Worm (Caenorhabditis elegans) whole organism, young adult: ENCODE results near the gene poml-4.
A peak's percentile ranks its signal among the peaks of the same experiment; 100 is the strongest.

Experiments used
- B0035.1 ChIP-seq: sonication (generic microtip); optimal IDR thresholded peaks from 2 replicates; lab custom pipeline; 2016; ENCODE audit warnings: missing genetic modification characterization, mild to moderate bottlenecking, missing compliant biosample characterization, missing genotype, missing genetic modification reagents
- B0261.1 ChIP-seq: sonication (generic microtip); optimal IDR thresholded peaks from 2 replicates; lab custom pipeline; 2016; ENCODE audit warnings: mild to moderate bottlenecking, missing genetic modification characterization, moderate library complexity, missing compliant biosample characterization
- D2030.7 ChIP-seq: fragments of 200-800 bp; sonication (Bioruptor generic); IDR thresholded peaks from 2 replicates; pipeline ENCODE4 v1.3.6; 2022; ENCODE audit warnings: missing genetic modification reagents, missing genetic modification characterization, missing compliant biosample characterization
- F23B12.7 ChIP-seq: sonication (generic microtip); optimal IDR thresholded peaks from 2 replicates; lab custom pipeline; 2017; ENCODE audit warnings: missing genetic modification characterization, mild to moderate bottlenecking, missing compliant biosample characterization, antibody characterized with exemption, moderate library complexity; ENCODE audit not compliant: insufficient read depth
- F37B4.10 ChIP-seq: fragments of 200-800 bp; sonication (Bioruptor generic); IDR thresholded peaks from 2 replicates; pipeline ENCODE4 v1.3.6; 2022; ENCODE audit warnings: missing genetic modification characterization, missing compliant biosample characterization
- K12H6.12 ChIP-seq: fragments of 200-800 bp; sonication (Bioruptor generic); optimal IDR thresholded peaks from 2 replicates; lab custom pipeline; 2018; ENCODE audit warnings: mild to moderate bottlenecking, missing genetic modification characterization, missing compliant biosample characterization
- Y56A3A.18 ChIP-seq: fragments of 200-800 bp; sonication (Bioruptor generic); IDR thresholded peaks from 2 replicates; pipeline ENCODE4 v1.3.6; 2022; ENCODE audit warnings: missing genetic modification reagents, missing genetic modification characterization, missing compliant biosample characterization
- Y79H2A.3 ChIP-seq: fragments of 200-800 bp; sonication (Bioruptor generic); conservative IDR thresholded peaks from 2 replicates; pipeline ENCODE4 v1.3.6; 2022; ENCODE audit warnings: missing genetic modification reagents, missing genetic modification characterization, missing compliant biosample characterization
- Y95B8A.8 ChIP-seq: fragments of 200-800 bp; sonication (Bioruptor generic); IDR thresholded peaks from 2 replicates; pipeline ENCODE4 v1.3.6; 2022; ENCODE audit warnings: missing genetic modification reagents, missing genetic modification characterization, missing compliant biosample characterization
- ZK185.1 ChIP-seq: sonication (generic microtip); optimal IDR thresholded peaks from 2 replicates; lab custom pipeline; 2016; ENCODE audit warnings: mild to moderate bottlenecking, missing genetic modification characterization, missing compliant biosample characterization; ENCODE audit not compliant: poor library complexity, severe bottlenecking
- ama-1 ChIP-seq, 3 experiments: fragments of 150-350 bp in 1 of 3; sonication (generic microtip) in 2 of 3; optimal IDR thresholded peaks; 2 replicates each; lab custom pipeline; 2014 to 2018; ENCODE audit warnings: missing biosample characterization in 2 of 3, missing genetic modification characterization in 2 of 3, missing genetic modification reagents in 2 of 3
- aptf-3 ChIP-seq: fragments of 200-800 bp; sonication (Bioruptor generic); IDR thresholded peaks from 2 replicates; pipeline ENCODE4 v1.3.6; 2022; ENCODE audit warnings: missing genetic modification characterization, missing compliant biosample characterization
- athp-1 ChIP-seq: sonication (generic microtip); optimal IDR thresholded peaks from 2 replicates; lab custom pipeline; 2017; ENCODE audit warnings: mild to moderate bottlenecking, missing genetic modification characterization, missing compliant biosample characterization
- attf-3 ChIP-seq: fragments of 200-800 bp; sonication (Bioruptor generic); conservative IDR thresholded peaks from 2 replicates; pipeline ENCODE4 v1.3.6; 2022; ENCODE audit warnings: missing genetic modification reagents, missing genetic modification characterization, missing compliant biosample characterization
- attf-5 ChIP-seq: fragments of 200-800 bp; sonication (Bioruptor generic); optimal IDR thresholded peaks from 2 replicates; lab custom pipeline; 2018; ENCODE audit warnings: mild to moderate bottlenecking, missing genetic modification characterization, missing compliant biosample characterization
- cebp-1 ChIP-seq, 2 experiments: fragments of 200-800 bp in 1 of 2; sonication (Bioruptor generic) in 1 of 2; sonication (generic microtip) in 1 of 2; IDR thresholded peaks in 1 of 2; optimal IDR thresholded peaks in 1 of 2; 2 replicates each; pipeline versions ENCODE4 v1.3.6 to Lab custom; 2017 to 2022; ENCODE audit warnings: missing compliant biosample characterization in 2 of 2, missing genetic modification characterization in 2 of 2, mild to moderate bottlenecking in 1 of 2, missing genetic modification reagents in 1 of 2, moderate library complexity in 1 of 2
- cebp-2 ChIP-seq: fragments of 200-800 bp; sonication (Bioruptor generic); IDR thresholded peaks from 2 replicates; pipeline ENCODE4 v1.3.6; 2022; ENCODE audit warnings: missing genetic modification characterization, missing compliant biosample characterization
- ceh-40 ChIP-seq: fragments of 200-800 bp; sonication (Bioruptor generic); IDR thresholded peaks from 2 replicates; pipeline ENCODE4 v1.3.6; 2022; ENCODE audit warnings: missing genetic modification characterization, missing compliant biosample characterization
- ceh-79 ChIP-seq: sonication (generic microtip); optimal IDR thresholded peaks from 2 replicates; lab custom pipeline; 2017; ENCODE audit warnings: mild to moderate bottlenecking, missing genetic modification characterization, missing compliant biosample characterization
- chd-7 ChIP-seq: sonication (generic microtip); optimal IDR thresholded peaks from 2 replicates; lab custom pipeline; 2016; ENCODE audit warnings: mild to moderate bottlenecking, missing genetic modification characterization, moderate library complexity, missing compliant biosample characterization
- die-1 ChIP-seq: sonication (generic microtip); optimal IDR thresholded peaks from 2 replicates; lab custom pipeline; 2016; ENCODE audit warnings: missing genotype, mild to moderate bottlenecking, missing genetic modification characterization, missing compliant biosample characterization
- dpl-1 ChIP-seq: fragments of 150-350 bp; optimal IDR thresholded peaks from 2 replicates; lab custom pipeline; 2014; ENCODE audit warnings: missing biosample characterization, missing genetic modification reagents, missing genetic modification characterization
- egl-18 ChIP-seq: fragments of 200-800 bp; sonication (Bioruptor generic); IDR thresholded peaks from 2 replicates; pipeline ENCODE4 v1.3.6; 2022; ENCODE audit warnings: missing genetic modification reagents, missing genetic modification characterization, missing compliant biosample characterization
- him-1 ChIP-seq: sonication (generic microtip); optimal IDR thresholded peaks from 2 replicates; lab custom pipeline; 2016; ENCODE audit warnings: missing genotype, missing genetic modification reagents, missing genetic modification characterization, missing compliant biosample characterization
- hlh-12 ChIP-seq: sonication (generic microtip); optimal IDR thresholded peaks from 2 replicates; lab custom pipeline; 2016; ENCODE audit warnings: missing genetic modification characterization, missing compliant biosample characterization
- hmg-1.2 ChIP-seq: fragments of 200-800 bp; sonication (Bioruptor generic); IDR thresholded peaks from 2 replicates; pipeline ENCODE4 v1.3.6; 2022; ENCODE audit warnings: missing genetic modification reagents, missing genetic modification characterization, missing compliant biosample characterization
- let-526 ChIP-seq: fragments of 200-800 bp; sonication (Bioruptor generic); IDR thresholded peaks from 2 replicates; pipeline ENCODE4 v1.3.6; 2022; ENCODE audit warnings: missing genetic modification reagents, missing genetic modification characterization, missing compliant biosample characterization
- lin-35 ChIP-seq, 3 experiments: fragments of 150-350 bp in 2 of 3; sonication (generic microtip) in 1 of 3; optimal IDR thresholded peaks; 2 replicates each; lab custom pipeline; 2014 to 2018; ENCODE audit warnings: missing biosample characterization in 3 of 3, missing genetic modification characterization in 3 of 3, missing genetic modification reagents in 3 of 3
- lin-54 ChIP-seq: fragments of 200-800 bp; sonication (Bioruptor generic); optimal IDR thresholded peaks from 2 replicates; lab custom pipeline; 2018; ENCODE audit warnings: mild to moderate bottlenecking, missing genetic modification characterization, missing compliant biosample characterization
- madf-3 ChIP-seq: fragments of 200-800 bp; sonication (Bioruptor generic); IDR thresholded peaks from 2 replicates; pipeline ENCODE4 v1.3.6; 2022; ENCODE audit warnings: missing genetic modification reagents, missing genetic modification characterization, missing compliant biosample characterization
- madf-6 ChIP-seq: fragments of 200-800 bp; sonication (Bioruptor generic); IDR thresholded peaks from 2 replicates; pipeline ENCODE4 v1.3.6; 2022; ENCODE audit warnings: missing genetic modification reagents, missing genetic modification characterization, missing compliant biosample characterization
- mcd-1 ChIP-seq: fragments of 200-800 bp; sonication (Bioruptor generic); IDR thresholded peaks from 2 replicates; pipeline ENCODE4 v1.3.6; 2022; ENCODE audit warnings: missing genetic modification reagents, missing genetic modification characterization, missing compliant biosample characterization
- mxl-1 ChIP-seq: sonication (generic microtip); optimal IDR thresholded peaks from 2 replicates; lab custom pipeline; 2016; ENCODE audit warnings: missing genetic modification characterization, missing compliant biosample characterization
- nfya-1 ChIP-seq: sonication (generic microtip); optimal IDR thresholded peaks from 2 replicates; lab custom pipeline; 2017; ENCODE audit warnings: antibody characterized with exemption, missing compliant biosample characterization, missing genetic modification characterization, borderline replicate concordance; ENCODE audit not compliant: insufficient read depth
- nfya-2 ChIP-seq: fragments of 200-800 bp; sonication (Bioruptor generic); IDR thresholded peaks from 2 replicates; pipeline ENCODE4 v1.3.6; 2022; ENCODE audit warnings: missing genetic modification reagents, missing genetic modification characterization, missing compliant biosample characterization
- nhr-27 ChIP-seq: fragments of 200-800 bp; sonication (Bioruptor generic); optimal IDR thresholded peaks from 2 replicates; lab custom pipeline; 2018; ENCODE audit warnings: mild to moderate bottlenecking, missing genetic modification characterization, moderate library complexity, missing compliant biosample characterization
- nhr-90 ChIP-seq: sonication (generic microtip); optimal IDR thresholded peaks from 2 replicates; lab custom pipeline; 2016; ENCODE audit warnings: missing genotype, mild to moderate bottlenecking, missing genetic modification characterization, missing compliant biosample characterization
- rcor-1 ChIP-seq: fragments of 200-800 bp; sonication (Bioruptor generic); IDR thresholded peaks from 2 replicates; pipeline ENCODE4 v1.3.6; 2022; ENCODE audit warnings: missing genetic modification reagents, missing genetic modification characterization, missing compliant biosample characterization
- rec-8 ChIP-seq, 2 experiments: sonication (generic microtip); optimal IDR thresholded peaks; 2 replicates each; lab custom pipeline; 2016; ENCODE audit warnings: mild to moderate bottlenecking in 2 of 2, missing genetic modification characterization in 2 of 2, missing genetic modification reagents in 2 of 2, missing genotype in 2 of 2, missing biosample characterization in 1 of 2, missing compliant biosample characterization in 1 of 2, moderate library complexity in 1 of 2
- rpc-1 ChIP-seq, 2 experiments: fragments of 150-350 bp in 1 of 2; sonication (generic microtip) in 1 of 2; optimal IDR thresholded peaks; 2 replicates each; lab custom pipeline; 2014 to 2018; ENCODE audit warnings: missing biosample characterization in 1 of 2, missing genetic modification characterization in 1 of 2, missing genetic modification reagents in 1 of 2, missing genotype in 1 of 2
- snpc-1.3 ChIP-seq: sonication (generic microtip); optimal IDR thresholded peaks from 2 replicates; lab custom pipeline; 2017; ENCODE audit warnings: missing genetic modification characterization, mild to moderate bottlenecking, missing compliant biosample characterization, antibody characterized with exemption, moderate library complexity, missing genotype, missing genetic modification reagents; ENCODE audit not compliant: insufficient read depth
- sptf-2 ChIP-seq: fragments of 200-800 bp; sonication (Bioruptor generic); optimal IDR thresholded peaks from 2 replicates; lab custom pipeline; 2018; ENCODE audit warnings: mild to moderate bottlenecking, missing genetic modification characterization, missing compliant biosample characterization
- tbp1 ChIP-seq: fragments of 200-800 bp; sonication (Bioruptor generic); optimal IDR thresholded peaks from 2 replicates; lab custom pipeline; 2018; ENCODE audit warnings: mild to moderate bottlenecking, missing genetic modification characterization, missing compliant biosample characterization
- tlf-1 ChIP-seq: fragments of 200-800 bp; sonication (Bioruptor generic); optimal IDR thresholded peaks from 2 replicates; lab custom pipeline; 2018; ENCODE audit warnings: mild to moderate bottlenecking, missing genetic modification characterization, missing compliant biosample characterization
- zfh-2 ChIP-seq: fragments of 200-800 bp; sonication (Bioruptor generic); conservative IDR thresholded peaks from 2 replicates; pipeline ENCODE4 v1.3.6; 2022; ENCODE audit warnings: missing genetic modification reagents, missing genetic modification characterization, missing compliant biosample characterization
- ztf-18 ChIP-seq: sonication (generic microtip); optimal IDR thresholded peaks from 2 replicates; lab custom pipeline; 2016; ENCODE audit warnings: missing genotype, mild to moderate bottlenecking, missing genetic modification characterization, missing compliant biosample characterization
- ztf-25 ChIP-seq: fragments of 200-800 bp; sonication (Bioruptor generic); IDR thresholded peaks from 2 replicates; pipeline ENCODE4 v1.3.6; 2022; ENCODE audit warnings: missing genetic modification reagents, missing genetic modification characterization, missing compliant biosample characterization

The poml-4 gene

ce11 chrII:1519867-1520266, 20.9 kb upstream of the poml-4 start:
- TF ChIP-seq die-1 (peak; percentile 26), nhr-90 (tag; lab: Kevin White, UChicago) (peak; percentile 25), tbp1 (GFP tag; lab: Kevin White, UChicago) (peak; percentile 95), F37B4.10 (GFP tag; lab: Robert Waterston, UW) (no peak), zfh-2 (GFP tag; lab: Robert Waterston, UW) (no peak), D2030.7 (peak; percentile 28; the same call in 1 of the 2 replicates), attf-3 (0 out of 2 replicates have a peak, but pooled peaks have one; percentile 32), rec-8 (tag; optimal IDR thresholded peaks at IDR 0.05; lab: Kevin White, UChicago) (peak in 1 of 2 experiments; percentile 34), ceh-40 (no peak), hlh-12 (no peak), lin-54 (peak; percentile 39), him-1 (peak; percentile 44), rpc-1 (optimal IDR thresholded peaks at IDR 0.05; lab: Kevin White, UChicago) (peak; percentile 60), rpc-1 (tag; optimal IDR thresholded peaks at IDR 0.05; lab: Kevin White, UChicago) (peak; percentile 73), athp-1 (tag; lab: Kevin White, UChicago) (peak; percentile 9), B0035.1 (no peak), lin-35 (GFP tag; optimal IDR thresholded peaks at IDR 0.05; lab: Kevin White, UChicago) (peak in 1 of 3 experiments; percentile 45), ama-1 (optimal IDR thresholded peaks at IDR 0.05; lab: Kevin White, UChicago) (no peak), ama-1 (GFP tag; optimal IDR thresholded peaks at IDR 0.05; lab: Kevin White, UChicago) (peak in 1 of 2 experiments; percentile 25), aptf-3 (GFP tag; lab: Robert Waterston, UW) (no peak), attf-5 (GFP tag; lab: Kevin White, UChicago) (no peak), ztf-25 (GFP tag; lab: Robert Waterston, UW) (peak; percentile 60; the same call in 1 of the 2 replicates), let-526 (GFP tag; lab: Robert Waterston, UW) (no peak), cebp-2 (GFP tag; lab: Robert Waterston, UW) (0 out of 2 replicates have a peak, but pooled peaks have one; percentile 63), mcd-1 (GFP tag; lab: Robert Waterston, UW) (peak; percentile 58), rcor-1 (GFP tag; lab: Robert Waterston, UW) (no peak), madf-6 (GFP tag; lab: Robert Waterston, UW) (no peak), sptf-2 (GFP tag; lab: Kevin White, UChicago) (no peak), nfya-2 (GFP tag; lab: Robert Waterston, UW) (no peak), madf-3 (GFP tag; lab: Robert Waterston, UW) (no peak), Y79H2A.3 (GFP tag; lab: Robert Waterston, UW) (no peak), nhr-27 (tag; lab: Kevin White, UChicago) (no peak), dpl-1 (GFP tag; lab: Kevin White, UChicago) (no peak), B0261.1 (tag; lab: Kevin White, UChicago) (peak; percentile 86), hmg-1.2 (GFP tag; lab: Robert Waterston, UW) (peak; percentile 77), ZK185.1 (tag; lab: Kevin White, UChicago) (peak; percentile 15), egl-18 (no peak), snpc-1.3 (peak; percentile 27), chd-7 (tag; lab: Kevin White, UChicago) (no peak), nfya-1 (tag; lab: Kevin White, UChicago) (no peak), ceh-79 (tag; lab: Kevin White, UChicago) (peak; percentile 7), mxl-1 (peak; percentile 18), Y56A3A.18 (GFP tag; lab: Robert Waterston, UW) (no peak), cebp-1 (GFP tag; IDR thresholded peaks at IDR 0.05; lab: Robert Waterston, UW) (no peak), cebp-1 (tag; optimal IDR thresholded peaks at IDR 0.05; lab: Kevin White, UChicago) (no peak), ztf-18 (tag; lab: Kevin White, UChicago) (peak; percentile 41), tlf-1 (no peak), F23B12.7 (tag; lab: Kevin White, UChicago) (peak; percentile 55), Y95B8A.8 (GFP tag; lab: Robert Waterston, UW) (no peak), K12H6.12 (tag; lab: Kevin White, UChicago) (peak; percentile 21)
